Worm (Caenorhabditis elegans) whole organism, L1 larva: Measurements from ENCODE around the gene Y53F4B.51.

Experiments
- ama-1 ChIP-seq: fragments of 150-350 bp; optimal IDR thresholded peaks from 2 replicates; lab custom pipeline; 2014
- ceh-63 ChIP-seq: fragments of 200-800 bp; sonication (Bioruptor generic); optimal IDR thresholded peaks from 2 replicates; lab custom pipeline; 2018; ENCODE audit warnings: mild to moderate bottlenecking, missing genetic modification characterization, missing compliant biosample characterization
- egl-27 ChIP-seq, 2 experiments: fragments of 150-350 bp in 1 of 2; sonication (generic microtip); optimal IDR thresholded peaks; 3 replicates each; lab custom pipeline; 2017 to 2018; ENCODE audit warnings: missing biosample characterization in 2 of 2, missing genetic modification characterization in 2 of 2, missing genetic modification reagents in 2 of 2
- nhr-12 ChIP-seq: sonication (generic microtip); optimal IDR thresholded peaks from 2 replicates; lab custom pipeline; 2017; ENCODE audit warnings: missing biosample characterization, missing genetic modification characterization
- unc-62 ChIP-seq: fragments of 150-350 bp; optimal IDR thresholded peaks from 2 replicates; lab custom pipeline; 2014; ENCODE audit warnings: missing biosample characterization, missing genetic modification reagents, missing genetic modification characterization
- unc-86 ChIP-seq: sonication (generic microtip); optimal IDR thresholded peaks from 2 replicates; lab custom pipeline; 2016; ENCODE audit warnings: missing genetic modification characterization, missing compliant biosample characterization

DNA sequence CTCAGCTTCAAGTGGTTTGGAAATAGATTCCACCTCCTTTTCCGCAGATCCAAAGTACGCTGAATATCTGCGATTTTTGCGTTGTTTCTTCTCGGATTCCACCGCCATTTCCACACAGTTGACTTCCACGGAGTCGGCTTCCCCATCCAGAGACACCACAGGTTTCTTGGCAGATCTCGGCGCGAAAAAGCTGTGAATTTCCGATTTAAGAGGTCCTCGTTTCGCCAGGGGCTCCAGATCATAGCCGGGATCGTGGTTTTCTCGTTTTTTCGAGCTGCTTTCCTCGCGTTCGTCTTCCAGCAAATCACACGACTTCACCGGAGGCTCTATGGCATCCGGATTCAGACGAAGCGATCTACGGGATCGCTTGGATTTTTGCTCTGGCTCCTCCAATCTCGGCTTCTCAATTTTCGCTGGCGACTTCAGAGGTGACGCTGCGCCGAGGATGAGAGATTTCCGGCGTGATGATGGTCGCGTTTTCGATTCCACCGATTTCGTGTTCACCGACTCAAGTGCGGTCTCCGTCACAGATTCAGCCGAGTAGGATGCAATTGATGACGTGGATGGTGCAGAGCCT, 5.7 kb downstream of the Y53F4B.51 start:
- TF ChIP-seq ama-1 (lab: Kevin White, UChicago) = no peak
- TF ChIP-seq ceh-63 (GFP tag; lab: Kevin White, UChicago) = no peak
- TF ChIP-seq egl-27 (tag; optimal IDR thresholded peaks at IDR 0.05; lab: Kevin White, UChicago) = no peak
- TF ChIP-seq unc-62 = no peak
- TF ChIP-seq nhr-12 (tag; lab: Kevin White, UChicago) = no peak
- TF ChIP-seq unc-86 (tag; lab: Kevin White, UChicago) = no peak
